Fruit fly (Drosophila melanogaster): ENCODE results near the gene Ugt303A1.

The Ugt303A1 gene

DNA sequence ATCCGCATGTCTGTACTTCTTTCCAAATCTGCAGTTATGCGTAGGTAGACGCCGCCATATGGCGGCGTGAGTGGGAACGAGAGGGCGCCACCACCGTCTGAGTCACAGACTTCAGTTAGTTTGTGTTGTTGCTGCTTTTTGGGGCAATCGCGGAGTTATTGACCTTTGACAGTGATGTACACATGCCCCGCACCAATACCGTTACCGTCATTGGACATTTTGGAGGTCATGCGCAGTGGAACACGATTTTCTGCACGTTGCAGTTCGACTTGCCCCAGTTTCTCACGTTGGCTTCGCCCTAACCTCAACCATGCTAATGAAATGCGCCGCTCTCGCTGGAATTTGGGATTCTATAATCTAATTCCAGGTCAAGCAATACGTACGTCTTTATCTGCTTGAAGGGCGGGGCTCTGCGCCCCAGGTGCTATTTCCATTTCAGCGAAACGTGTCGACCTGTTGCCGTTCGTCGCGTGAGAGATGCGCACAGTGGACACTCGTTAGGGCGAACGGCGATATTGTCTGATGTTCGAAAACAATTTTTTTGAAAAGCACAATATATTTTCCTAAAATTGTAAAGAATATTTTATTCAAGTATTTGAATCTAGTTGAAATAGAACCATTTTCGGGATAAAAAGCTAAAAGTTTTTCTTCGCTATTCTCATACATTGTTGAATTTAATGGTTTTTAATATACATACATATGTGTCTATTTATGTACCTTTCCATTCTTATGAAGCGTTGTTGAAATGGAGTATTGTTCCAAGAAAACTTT lies 36.1 kb downstream of the Ugt303A1 start (continued):
- TF ChIP-seq CG10267 (tag; optimal IDR thresholded peaks at IDR 0.05), result peak; percentile 53
- TF ChIP-seq CG9437 (GFP tag; optimal IDR thresholded peaks at IDR 0.05), result peak; percentile 37
- peak; percentile 53; the same call in 1 of the 3 replicates for TF ChIP-seq CG3726 (GFP tag; IDR thresholded peaks at IDR 0.05)
- peak; percentile 55; the same call in 1 of the 2 replicates for TF ChIP-seq CG7372 (GFP tag; IDR thresholded peaks at IDR 0.05)
- TF ChIP-seq ind (GFP tag; optimal IDR thresholded peaks at IDR 0.05), result peak; percentile 83
- TF ChIP-seq pzg (GFP tag; optimal IDR thresholded peaks at IDR 0.05), result peak; percentile 20
- TF ChIP-seq CG7928 (GFP tag; optimal IDR thresholded peaks at IDR 0.05), result no peak
- TF ChIP-seq Atf6 (GFP tag; IDR thresholded peaks at IDR 0.05), result peak; percentile 73
- peak; percentile 83 for TF ChIP-seq CG14441 (GFP tag; IDR thresholded peaks at IDR 0.05)
- TF ChIP-seq CG11456 (GFP tag; IDR thresholded peaks at IDR 0.05), result peak; percentile 86
- TF ChIP-seq MTF-1 (GFP tag; optimal IDR thresholded peaks at IDR 0.05; ENCODE audit: borderline replicate concordance), result no peak
- no peak for TF ChIP-seq pfk (GFP tag; optimal IDR thresholded peaks at IDR 0.05)
- no peak for TF ChIP-seq CG14860 (GFP tag; IDR thresholded peaks at IDR 0.05; ENCODE audit: partially characterized antibody)
- TF ChIP-seq chinmo (GFP tag; IDR thresholded peaks at IDR 0.05; ENCODE audit: partially characterized antibody), result peak; percentile 83; the same call in 3 of the 4 replicates
- no peak for TF ChIP-seq sc (optimal IDR thresholded peaks at IDR 0.05)
- peak; percentile 12 for TF ChIP-seq sc (GFP tag; optimal IDR thresholded peaks at IDR 0.05)
- TF ChIP-seq twi (tag; optimal IDR thresholded peaks at IDR 0.05), result peak; percentile 6
- peak; percentile 45 for TF ChIP-seq CG5245 (GFP tag; optimal IDR thresholded peaks at IDR 0.05)
- no peak for TF ChIP-seq zen2 (GFP tag; IDR thresholded peaks at IDR 0.05; ENCODE audit: partially characterized antibody)
- TF ChIP-seq CG4424 (GFP tag; optimal IDR thresholded peaks at IDR 0.05), result peak; percentile 71
- TF ChIP-seq peb (GFP tag; IDR thresholded peaks at IDR 0.05), result peak; percentile 45; the same call in 1 of the 2 replicates
- TF ChIP-seq CG14014 (GFP tag; IDR thresholded peaks at IDR 0.05), result peak; percentile 80
- peak; percentile 68 for TF ChIP-seq mirr (GFP tag; optimal IDR thresholded peaks at IDR 0.05)
- TF ChIP-seq CG11085 (GFP tag; IDR thresholded peaks at IDR 0.05), result peak; percentile 64
- TF ChIP-seq pho (GFP tag; optimal IDR thresholded peaks at IDR 0.05), result peak; percentile 64
- peak; percentile 38 for TF ChIP-seq CG17802 (tag; optimal IDR thresholded peaks at IDR 0.05)
- TF ChIP-seq repo (GFP tag; optimal IDR thresholded peaks at IDR 0.05), result peak; percentile 51
- TF ChIP-seq Tbp (GFP tag; optimal IDR thresholded peaks at IDR 0.05), result no peak
- no peak for TF ChIP-seq CG11723 (GFP tag; optimal IDR thresholded peaks at IDR 0.05)
- TF ChIP-seq tap (tag; optimal IDR thresholded peaks at IDR 0.05), result peak; percentile 45
- peak; percentile 55 for TF ChIP-seq CG16815 (GFP tag; optimal IDR thresholded peaks at IDR 0.05)
- no peak for TF ChIP-seq z (GFP tag; IDR thresholded peaks at IDR 0.05)
- TF ChIP-seq CG3163 (GFP tag; optimal IDR thresholded peaks at IDR 0.05), result peak; percentile 34
- no peak for TF ChIP-seq CG43689 (GFP tag; IDR thresholded peaks at IDR 0.05)
- peak; percentile 82 for TF ChIP-seq abd-A (tag; optimal IDR thresholded peaks at IDR 0.05)
- TF ChIP-seq CG12744 (GFP tag; optimal IDR thresholded peaks at IDR 0.05), result peak; percentile 64
- TF ChIP-seq sim (GFP tag; IDR thresholded peaks at IDR 0.05), result no peak
- peak; percentile 41 for TF ChIP-seq disco-r (GFP tag; optimal IDR thresholded peaks at IDR 0.05)
- TF ChIP-seq Optix (GFP tag; IDR thresholded peaks at IDR 0.05), result peak; percentile 35; the same call in 1 of the 3 replicates
- TF ChIP-seq ATbp (GFP tag; optimal IDR thresholded peaks at IDR 0.05), result peak; percentile 36
- peak; percentile 69 for TF ChIP-seq sob (GFP tag; IDR thresholded peaks at IDR 0.05)
- TF ChIP-seq CG12219 (GFP tag; optimal IDR thresholded peaks at IDR 0.05), result peak; percentile 43
- TF ChIP-seq CG6254 (GFP tag; optimal IDR thresholded peaks at IDR 0.05), result no peak
- peak; percentile 74; the same call in 2 of the 3 replicates for TF ChIP-seq ase (GFP tag; IDR thresholded peaks at IDR 0.05)
- TF ChIP-seq CG33557 (GFP tag; optimal IDR thresholded peaks at IDR 0.05), result peak; percentile 27
- peak; percentile 97 for TF ChIP-seq dm (GFP tag; optimal IDR thresholded peaks at IDR 0.05)
- peak; percentile 64 for TF ChIP-seq H2.0 (GFP tag; IDR thresholded peaks at IDR 0.05)
- peak; percentile 73 for TF ChIP-seq CG11504 (tag; optimal IDR thresholded peaks at IDR 0.05)
- TF ChIP-seq slp2 (GFP tag; optimal IDR thresholded peaks at IDR 0.05), result peak; percentile 25
